Worm (Caenorhabditis elegans) whole organism, young adult: Measurements from ENCODE around the gene F45E1.4.

Experiments used
- B0336.3 ChIP-seq: fragments of 200-800 bp; sonication (Bioruptor generic); IDR thresholded peaks from 2 replicates; pipeline ENCODE4 v1.3.6; 2022; ENCODE audit warnings: missing genetic modification characterization, missing compliant biosample characterization
- F57A8.1 ChIP-seq: fragments of 200-800 bp; sonication (Bioruptor generic); optimal IDR thresholded peaks from 2 replicates; lab custom pipeline; 2018; ENCODE audit warnings: mild to moderate bottlenecking, missing genetic modification characterization, moderate library complexity, missing compliant biosample characterization
- bed-1 ChIP-seq: fragments of 200-800 bp; sonication (Bioruptor generic); IDR thresholded peaks from 2 replicates; pipeline ENCODE4 v1.3.6; 2022; ENCODE audit warnings: missing genetic modification reagents, missing genetic modification characterization, missing compliant biosample characterization
- chd-7 ChIP-seq: sonication (generic microtip); optimal IDR thresholded peaks from 2 replicates; lab custom pipeline; 2016; ENCODE audit warnings: mild to moderate bottlenecking, missing genetic modification characterization, moderate library complexity, missing compliant biosample characterization
- ets-4 ChIP-seq: fragments of 200-800 bp; sonication (Bioruptor generic); optimal IDR thresholded peaks from 2 replicates; lab custom pipeline; 2018; ENCODE audit warnings: mild to moderate bottlenecking, missing genetic modification characterization, missing compliant biosample characterization
- lin-26 ChIP-seq: fragments of 200-800 bp; sonication (Bioruptor generic); IDR thresholded peaks from 2 replicates; pipeline ENCODE4 v1.3.6; 2022; ENCODE audit warnings: missing genetic modification reagents, missing genetic modification characterization, missing compliant biosample characterization
- madf-8 ChIP-seq: fragments of 200-800 bp; sonication (Bioruptor generic); conservative IDR thresholded peaks from 2 replicates; pipeline ENCODE4 v1.3.6; 2022; ENCODE audit warnings: missing genetic modification reagents, missing genetic modification characterization, missing compliant biosample characterization
- nhr-179 ChIP-seq: sonication (generic microtip); optimal IDR thresholded peaks from 2 replicates; lab custom pipeline; 2016; ENCODE audit warnings: mild to moderate bottlenecking, missing genetic modification characterization, missing compliant biosample characterization
- pha-4 ChIP-seq: fragments of 150-350 bp; sonication (generic microtip); optimal IDR thresholded peaks from 2 replicates; lab custom pipeline; 2014; ENCODE audit warnings: missing biosample characterization, missing genetic modification reagents, missing genetic modification characterization
- rcor-1 ChIP-seq: fragments of 200-800 bp; sonication (Bioruptor generic); IDR thresholded peaks from 2 replicates; pipeline ENCODE4 v1.3.6; 2022; ENCODE audit warnings: missing genetic modification reagents, missing genetic modification characterization, missing compliant biosample characterization
- rpc-1 ChIP-seq, 2 experiments: fragments of 150-350 bp in 1 of 2; sonication (generic microtip) in 1 of 2; optimal IDR thresholded peaks; 2 replicates each; lab custom pipeline; 2014 to 2018; ENCODE audit warnings: missing biosample characterization in 1 of 2, missing genetic modification characterization in 1 of 2, missing genetic modification reagents in 1 of 2, missing genotype in 1 of 2
- ztf-6 ChIP-seq: fragments of 200-800 bp; sonication (Bioruptor generic); IDR thresholded peaks from 2 replicates; pipeline ENCODE4 v1.3.6; 2022; ENCODE audit warnings: missing genetic modification reagents, missing genetic modification characterization, missing compliant biosample characterization

- TF ChIP-seq ztf-6 (GFP tag; lab: Robert Waterston, UW) (no peak), pha-4 (no peak), madf-8 (GFP tag; lab: Robert Waterston, UW) (no peak), rpc-1 (optimal IDR thresholded peaks at IDR 0.05; lab: Kevin White, UChicago) (no peak), rpc-1 (tag; optimal IDR thresholded peaks at IDR 0.05; lab: Kevin White, UChicago) (no peak), ets-4 (GFP tag; lab: Kevin White, UChicago) (peak; percentile 98), chd-7 (tag; lab: Kevin White, UChicago) (peak; percentile 34), F57A8.1 (GFP tag; lab: Kevin White, UChicago) (no peak), B0336.3 (GFP tag; lab: Robert Waterston, UW) (peak; percentile 78), bed-1 (GFP tag; lab: Robert Waterston, UW) (no peak), lin-26 (GFP tag; lab: Robert Waterston, UW) (no peak), rcor-1 (GFP tag; lab: Robert Waterston, UW) (0 out of 2 replicates have a peak, but pooled peaks have one; percentile 16), nhr-179 (tag; lab: Kevin White, UChicago) (no peak)
These were observed 23.7 kb upstream of the F45E1.4 start for ce11 chrX:7962056-7962485.
